Worm (Caenorhabditis elegans): Measurements from ENCODE around the gene T15H9.5.

- TF ChIP-seq K02D7.2 (tag; optimal IDR thresholded peaks at IDR 0.05) (no peak), rnt-1 (tag; optimal IDR thresholded peaks at IDR 0.05) (no peak), hlh-8 (tag; optimal IDR thresholded peaks at IDR 0.05) (no peak), dmd-4 (tag; optimal IDR thresholded peaks at IDR 0.05; ENCODE audit: borderline replicate concordance) (no peak), pat-9 (tag; optimal IDR thresholded peaks at IDR 0.05) (no peak), ama-1 (optimal IDR thresholded peaks at IDR 0.05) (no peak), pqm-1 (tag; optimal IDR thresholded peaks at IDR 0.05) (no peak), pax-1 (tag; optimal IDR thresholded peaks at IDR 0.05) (no peak), zip-5 (tag; optimal IDR thresholded peaks at IDR 0.05) (no peak), pag-3 (tag; optimal IDR thresholded peaks at IDR 0.05; ENCODE audit: borderline replicate concordance) (no peak), nfya-1 (tag; optimal IDR thresholded peaks at IDR 0.05) (no peak)
These were observed 9.6 kb downstream of the T15H9.5 start for ce11 chrII:9601679-9602078.
